Fruit fly (Drosophila melanogaster) whole organism, embryonic: ENCODE results near the gene Fkbp59.
A peak's percentile ranks its signal among the peaks of the same experiment; 100 is the strongest.

Experiments
- Atf-2 ChIP-seq: fragments of 200-800 bp; sonication (Bioruptor generic); optimal IDR thresholded peaks from 2 replicates; lab custom pipeline; 2016; ENCODE audit warnings: missing biosample characterization, missing genetic modification characterization
- CG10543 ChIP-seq: fragments of 200-800 bp; sonication (Bioruptor generic); optimal IDR thresholded peaks from 3 replicates; lab custom pipeline; 2017; ENCODE audit warnings: missing biosample characterization, mild to moderate bottlenecking, missing genetic modification characterization, moderate library complexity
- CG12236 ChIP-seq: fragments of 200-800 bp; sonication (Bioruptor generic); optimal IDR thresholded peaks from 2 replicates; lab custom pipeline; 2016; ENCODE audit warnings: missing biosample characterization, missing genetic modification characterization
- CG1233 ChIP-seq: fragments of 200-800 bp; sonication (Bioruptor generic); optimal IDR thresholded peaks from 4 replicates; lab custom pipeline; 2018; ENCODE audit warnings: missing biosample characterization, mild to moderate bottlenecking, missing genetic modification characterization
- CG12659 ChIP-seq: fragments of 200-800 bp; sonication (Bioruptor generic); optimal IDR thresholded peaks from 3 replicates; lab custom pipeline; 2017; ENCODE audit warnings: mild to moderate bottlenecking, missing biosample characterization, missing genetic modification reagents, missing genetic modification characterization
- CG1529 ChIP-seq: fragments of 200-800 bp; sonication (Bioruptor generic); optimal IDR thresholded peaks from 3 replicates; lab custom pipeline; 2018; ENCODE audit warnings: missing biosample characterization, missing genetic modification characterization
- CG16779 ChIP-seq: fragments of 200-800 bp; sonication (Bioruptor generic); IDR thresholded peaks from 2 replicates; pipeline ENCODE4 v1.3.6; 2022; ENCODE audit warnings: missing biosample characterization, missing genetic modification characterization
- CG17328 ChIP-seq: fragments of 200-800 bp; sonication (Bioruptor generic); IDR thresholded peaks from 2 replicates; pipeline ENCODE4 v1.3.6; 2022; ENCODE audit warnings: missing biosample characterization, missing genetic modification characterization
- CG17359 ChIP-seq: fragments of 200-800 bp; sonication (Bioruptor generic); optimal IDR thresholded peaks from 3 replicates; lab custom pipeline; 2018; ENCODE audit warnings: missing biosample characterization, mild to moderate bottlenecking, missing genetic modification characterization, moderate library complexity
- CG2116 ChIP-seq: fragments of 200-800 bp; sonication (Bioruptor generic); optimal IDR thresholded peaks from 3 replicates; lab custom pipeline; 2018; ENCODE audit warnings: missing biosample characterization, mild to moderate bottlenecking, missing genetic modification characterization
- CG4404 ChIP-seq: fragments of 200-800 bp; sonication (Bioruptor generic); IDR thresholded peaks from 2 replicates; pipeline ENCODE4 v1.3.6; 2022; ENCODE audit warnings: missing biosample characterization, missing genetic modification characterization
- CG4424 ChIP-seq: fragments of 200-800 bp; sonication (Bioruptor generic); optimal IDR thresholded peaks from 3 replicates; lab custom pipeline; 2016; ENCODE audit warnings: missing biosample characterization, missing genetic modification characterization
- CG4617 ChIP-seq: fragments of 200-800 bp; sonication (Bioruptor generic); optimal IDR thresholded peaks from 3 replicates; lab custom pipeline; 2016; ENCODE audit warnings: missing biosample characterization, missing genetic modification characterization, borderline replicate concordance
- CG5953 ChIP-seq: fragments of 200-800 bp; sonication (Bioruptor generic); IDR thresholded peaks from 2 replicates; pipeline ENCODE4 v1.3.6; 2022; ENCODE audit warnings: missing biosample characterization, missing genetic modification characterization
- CG6791 ChIP-seq: fragments of 200-800 bp; sonication (Bioruptor generic); IDR thresholded peaks from 3 replicates; pipeline ENCODE4 v1.3.6; 2022; ENCODE audit warnings: missing biosample characterization, missing genetic modification characterization; ENCODE audit not compliant: partially characterized antibody
- CG7745 ChIP-seq: fragments of 200-800 bp; sonication (Bioruptor generic); optimal IDR thresholded peaks from 2 replicates; lab custom pipeline; 2018; ENCODE audit warnings: missing biosample characterization, mild to moderate bottlenecking, missing genetic modification characterization, moderate library complexity
- CG8281 ChIP-seq: fragments of 200-800 bp; sonication (Bioruptor generic); optimal IDR thresholded peaks from 2 replicates; lab custom pipeline; 2018; ENCODE audit warnings: missing biosample characterization, mild to moderate bottlenecking, missing genetic modification characterization, moderate library complexity
- CoRest ChIP-seq: fragments of 200-800 bp; sonication (Bioruptor generic); optimal IDR thresholded peaks from 3 replicates; lab custom pipeline; 2018; ENCODE audit warnings: missing biosample characterization, mild to moderate bottlenecking, missing genetic modification characterization, moderate library complexity
- Dll ChIP-seq: fragments of 200-800 bp; sonication (Bioruptor generic); IDR thresholded peaks from 4 replicates; pipeline ENCODE4 v1.3.6; 2022; ENCODE audit warnings: missing biosample characterization, missing genetic modification characterization; ENCODE audit not compliant: partially characterized antibody
- E2f2 ChIP-seq: fragments of 200-800 bp; sonication (Bioruptor generic); IDR thresholded peaks from 2 replicates; pipeline ENCODE4 v1.3.6; 2022; ENCODE audit warnings: missing biosample characterization, missing genetic modification characterization
- ERR ChIP-seq: fragments of 200-800 bp; sonication (Bioruptor generic); optimal IDR thresholded peaks from 2 replicates; lab custom pipeline; 2016; ENCODE audit warnings: missing biosample characterization, missing genetic modification characterization
- HLH3B ChIP-seq: fragments of 200-800 bp; sonication (Bioruptor generic); IDR thresholded peaks from 2 replicates; pipeline ENCODE4 v1.3.6; 2022; ENCODE audit warnings: missing biosample characterization, missing genetic modification characterization
- HLHmδ ChIP-seq: fragments of 200-800 bp; sonication (Bioruptor generic); optimal IDR thresholded peaks from 2 replicates; lab custom pipeline; 2018; ENCODE audit warnings: missing biosample characterization, mild to moderate bottlenecking, missing genetic modification characterization, moderate library complexity
- Hey ChIP-seq: fragments of 200-800 bp; sonication (Bioruptor generic); optimal IDR thresholded peaks from 3 replicates; lab custom pipeline; 2018; ENCODE audit warnings: missing biosample characterization, mild to moderate bottlenecking, missing genetic modification characterization
- Meics ChIP-seq: fragments of 200-800 bp; sonication (Bioruptor generic); optimal IDR thresholded peaks from 2 replicates; lab custom pipeline; 2017; ENCODE audit warnings: missing biosample characterization, mild to moderate bottlenecking, missing genetic modification characterization
- Neu2 ChIP-seq: fragments of 200-800 bp; sonication (Bioruptor generic); optimal IDR thresholded peaks from 3 replicates; lab custom pipeline; 2016; ENCODE audit warnings: missing biosample characterization, missing genetic modification characterization, borderline replicate concordance
- al ChIP-seq: fragments of 200-800 bp; sonication (Bioruptor generic); IDR thresholded peaks from 2 replicates; pipeline ENCODE4 v1.3.6; 2022; ENCODE audit warnings: missing biosample characterization, missing genetic modification characterization
- amos ChIP-seq: fragments of 200-800 bp; sonication (Bioruptor generic); IDR thresholded peaks from 2 replicates; pipeline ENCODE4 v1.3.6; 2022; ENCODE audit warnings: missing biosample characterization, missing genetic modification characterization; ENCODE audit not compliant: partially characterized antibody
- cad ChIP-seq: fragments of >200 bp; optimal IDR thresholded peaks from 2 replicates; lab custom pipeline; 2017; ENCODE audit warnings: missing biosample characterization, missing genetic modification characterization
- cwo ChIP-seq: fragments of 200-800 bp; sonication (Bioruptor generic); optimal IDR thresholded peaks from 3 replicates; lab custom pipeline; 2017; ENCODE audit warnings: missing biosample characterization, missing genetic modification characterization, mild to moderate bottlenecking, moderate library complexity, missing genetic modification reagents
- dan ChIP-seq: fragments of 200-800 bp; sonication (Bioruptor generic); IDR thresholded peaks from 2 replicates; pipeline ENCODE4 v1.3.6; 2022; ENCODE audit warnings: missing biosample characterization, missing genetic modification characterization
- dmrt11E ChIP-seq: fragments of 200-800 bp; sonication (Bioruptor generic); optimal IDR thresholded peaks from 3 replicates; lab custom pipeline; 2018; ENCODE audit warnings: missing biosample characterization, mild to moderate bottlenecking, missing genetic modification characterization, moderate library complexity
- dmrt99B ChIP-seq: fragments of 200-800 bp; sonication (Bioruptor generic); optimal IDR thresholded peaks from 2 replicates; lab custom pipeline; 2018; ENCODE audit warnings: missing biosample characterization, mild to moderate bottlenecking, missing genetic modification characterization, moderate library complexity
- exex ChIP-seq: fragments of 200-800 bp; sonication (Bioruptor generic); optimal IDR thresholded peaks from 4 replicates; lab custom pipeline; 2018; ENCODE audit warnings: missing biosample characterization, mild to moderate bottlenecking, missing genetic modification characterization, moderate library complexity
- hbn ChIP-seq: fragments of 200-800 bp; sonication (Bioruptor generic); IDR thresholded peaks from 2 replicates; pipeline ENCODE4 v1.3.6; 2022; ENCODE audit warnings: missing biosample characterization, missing genetic modification characterization; ENCODE audit not compliant: partially characterized antibody
- her ChIP-seq: fragments of 200-800 bp; sonication (Bioruptor generic); optimal IDR thresholded peaks from 2 replicates; lab custom pipeline; 2016; ENCODE audit warnings: missing biosample characterization, missing genetic modification characterization
- hkb ChIP-seq, 2 experiments: fragments of 200-800 bp in 1 of 2; fragments of >200 bp in 1 of 2; sonication (Bioruptor generic) in 1 of 2; IDR thresholded peaks in 1 of 2; optimal IDR thresholded peaks in 1 of 2; 2 replicates each; pipeline versions ENCODE4 v1.3.6 to Lab custom; 2017 to 2022; ENCODE audit warnings: missing biosample characterization in 1 of 2, missing genetic modification characterization in 1 of 2
- insv ChIP-seq, 2 experiments: fragments of 200-800 bp; sonication (Bioruptor generic); optimal IDR thresholded peaks; 3 replicates each; lab custom pipeline; 2016 to 2018; ENCODE audit warnings: missing biosample characterization in 2 of 2, missing genetic modification characterization in 2 of 2
- knrl ChIP-seq: fragments of 200-800 bp; sonication (Bioruptor generic); IDR thresholded peaks from 3 replicates; pipeline ENCODE4 v1.3.6; 2022; ENCODE audit warnings: missing biosample characterization, missing genetic modification characterization; ENCODE audit not compliant: partially characterized antibody
- lab ChIP-seq: fragments of 200-800 bp; sonication (Bioruptor generic); optimal IDR thresholded peaks from 3 replicates; lab custom pipeline; 2017; ENCODE audit warnings: missing biosample characterization, missing genetic modification characterization, mild to moderate bottlenecking, moderate library complexity, missing genetic modification reagents
- p53 ChIP-seq: fragments of 200-800 bp; sonication (Bioruptor generic); optimal IDR thresholded peaks from 2 replicates; lab custom pipeline; 2016; ENCODE audit warnings: missing biosample characterization, missing genetic modification characterization
- prd ChIP-seq, 3 experiments: fragments of >200 bp in 2 of 3; fragments of 200-800 bp in 1 of 3; sonication (Bioruptor generic) in 1 of 3; optimal IDR thresholded peaks in 2 of 3; IDR thresholded peaks in 1 of 3; 2 replicates in 2 of 3; 3 replicates in 1 of 3; pipeline versions ENCODE4 v1.3.6 to Lab custom; 2017 to 2022; ENCODE audit warnings: missing biosample characterization in 1 of 3, missing genetic modification characterization in 1 of 3
- pros ChIP-seq: fragments of 200-800 bp; sonication (Bioruptor generic); optimal IDR thresholded peaks from 3 replicates; lab custom pipeline; 2019; ENCODE audit warnings: missing biosample characterization, mild to moderate bottlenecking, missing genetic modification characterization, moderate library complexity
- run ChIP-seq: fragments of 200-800 bp; sonication (Bioruptor generic); optimal IDR thresholded peaks from 3 replicates; lab custom pipeline; 2018; ENCODE audit warnings: missing biosample characterization, mild to moderate bottlenecking, missing genetic modification characterization
- salm ChIP-seq: fragments of 200-800 bp; sonication (Bioruptor generic); optimal IDR thresholded peaks from 2 replicates; lab custom pipeline; 2018; ENCODE audit warnings: missing biosample characterization, mild to moderate bottlenecking, missing genetic modification characterization
- seq ChIP-seq: fragments of 200-800 bp; sonication (Bioruptor generic); IDR thresholded peaks from 2 replicates; pipeline ENCODE4 v1.3.6; 2022; ENCODE audit warnings: missing biosample characterization, missing genetic modification characterization
- stwl ChIP-seq: fragments of 200-800 bp; sonication (Bioruptor generic); optimal IDR thresholded peaks from 3 replicates; lab custom pipeline; 2018; ENCODE audit warnings: missing biosample characterization, mild to moderate bottlenecking, missing genetic modification characterization, moderate library complexity
- toy ChIP-seq: fragments of 200-800 bp; sonication (Bioruptor generic); IDR thresholded peaks from 2 replicates; pipeline ENCODE4 v1.3.6; 2022; ENCODE audit warnings: missing biosample characterization, missing genetic modification characterization
- wor ChIP-seq: fragments of 200-800 bp; sonication (Bioruptor generic); IDR thresholded peaks from 2 replicates; pipeline ENCODE4 v1.3.6; 2022; ENCODE audit warnings: missing biosample characterization, missing genetic modification characterization
- yki ChIP-seq: fragments of >200 bp; optimal IDR thresholded peaks from 3 replicates; lab custom pipeline; 2018

Gene Fkbp59

DNA sequence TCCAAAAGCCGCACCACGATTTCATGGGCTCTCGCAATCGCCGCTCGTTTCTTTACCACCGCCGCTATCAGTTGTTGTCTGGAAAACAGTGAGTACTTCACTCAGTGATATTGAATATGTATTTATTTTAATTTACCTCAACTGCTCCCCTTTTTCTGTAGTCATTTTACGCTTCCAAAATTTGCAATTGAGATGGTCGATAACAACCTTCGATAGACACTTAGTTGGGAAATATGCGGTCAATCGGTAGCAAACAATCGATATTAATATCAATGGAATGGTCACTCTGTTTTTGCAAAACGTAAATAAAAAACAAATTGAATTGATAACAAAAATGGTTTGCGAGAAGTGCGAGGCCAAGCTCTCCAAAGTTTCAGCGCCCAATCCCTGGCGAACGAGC, 2.8 kb downstream of the Fkbp59 start, which contains the start of the genes CG34183 and CG4537 (continued):
- TF ChIP-seq Dll (GFP tag; lab: Robert Waterston, UW) (peak; percentile 90), salm (tag; lab: Kevin White, UChicago) (no peak), CG17328 (GFP tag; lab: Robert Waterston, UW) (0 out of 2 replicates have a peak, but pooled peaks have one; percentile 18), knrl (GFP tag; lab: Robert Waterston, UW) (peak; percentile 85), exex (no peak), dmrt11E (tag; lab: Kevin White, UChicago) (no peak), prd (optimal IDR thresholded peaks at IDR 0.05; lab: Kevin White, UChicago) (no peak), prd (GFP tag; IDR thresholded peaks at IDR 0.05; lab: Robert Waterston, UW) (no peak), dan (GFP tag; lab: Robert Waterston, UW) (no peak), hbn (GFP tag; lab: Robert Waterston, UW) (peak; percentile 91), CG17359 (tag; lab: Kevin White, UChicago) (no peak), Atf-2 (GFP tag; lab: Kevin White, UChicago) (no peak), insv (GFP tag; optimal IDR thresholded peaks at IDR 0.05; lab: Kevin White, UChicago) (no peak), CG1233 (GFP tag; lab: Kevin White, UChicago) (no peak), dmrt99B (tag; lab: Kevin White, UChicago) (no peak), CG12659 (peak; percentile 64), pros (no peak), wor (GFP tag; lab: Robert Waterston, UW) (no peak), yki (no peak), toy (GFP tag; lab: Robert Waterston, UW) (no peak), Neu2 (GFP tag; lab: Kevin White, UChicago) (no peak), p53 (GFP tag; lab: Kevin White, UChicago) (no peak), seq (no peak), run (tag; lab: Kevin White, UChicago) (no peak), CG4617 (GFP tag; lab: Kevin White, UChicago) (peak; percentile 36), HLHmδ (no peak), CG5953 (GFP tag; lab: Robert Waterston, UW) (no peak), CG7745 (no peak), cwo (GFP tag; lab: Kevin White, UChicago) (no peak), her (peak; percentile 3), stwl (tag; lab: Kevin White, UChicago) (peak; percentile 94), Meics (no peak), HLH3B (GFP tag; lab: Robert Waterston, UW) (no peak), CG2116 (GFP tag; lab: Kevin White, UChicago) (peak; percentile 82), Hey (no peak), lab (GFP tag; lab: Kevin White, UChicago) (no peak), hkb (optimal IDR thresholded peaks at IDR 0.05; lab: Kevin White, UChicago) (no peak), hkb (GFP tag; IDR thresholded peaks at IDR 0.05; lab: Robert Waterston, UW) (no peak), CG10543 (GFP tag; lab: Kevin White, UChicago) (no peak), cad (GFP tag; lab: Kevin White, UChicago) (no peak), CG8281 (tag; lab: Kevin White, UChicago) (no peak), CG12236 (GFP tag; lab: Kevin White, UChicago) (no peak), CoRest (tag; lab: Kevin White, UChicago) (no peak), CG4424 (GFP tag; lab: Kevin White, UChicago) (no peak), CG16779 (GFP tag; lab: Robert Waterston, UW) (no peak), CG4404 (GFP tag; lab: Robert Waterston, UW) (no peak), CG1529 (GFP tag; lab: Kevin White, UChicago) (no peak), al (GFP tag; lab: Robert Waterston, UW) (no peak), CG6791 (GFP tag; lab: Robert Waterston, UW) (peak; percentile 93), ERR (GFP tag; lab: Kevin White, UChicago) (no peak), amos (GFP tag; lab: Robert Waterston, UW) (peak; percentile 93), E2f2 (peak; percentile 68)
